Worm (Caenorhabditis elegans) whole organism, L4/young adult: ENCODE measurements around the gene T28D6.3.

Source experiments
- W03F9.2 ChIP-seq: fragments of 150-350 bp; optimal IDR thresholded peaks from 2 replicates; lab custom pipeline; 2014; ENCODE audit warnings: missing biosample characterization, missing genetic modification characterization
- dao-5 ChIP-seq: sonication (generic microtip); optimal IDR thresholded peaks from 2 replicates; lab custom pipeline; 2016; ENCODE audit warnings: missing genotype, missing genetic modification characterization, moderate library complexity, missing compliant biosample characterization

ce11 chrIII:11358273-11358672 is 8.3 kb upstream of the T28D6.3 start:
- TF ChIP-seq dao-5 (tag; lab: Kevin White, UChicago): no peak
- no peak for TF ChIP-seq W03F9.2 (tag; lab: Kevin White, UChicago)
